Worm (Caenorhabditis elegans) whole organism, L4 larva: ENCODE data around the gene srsx-35.
A peak's percentile ranks its signal among the peaks of the same experiment; 100 is the strongest.

ENCODE experiments used
- D1046.2 ChIP-seq: fragments of 200-800 bp; sonication (Bioruptor generic); IDR thresholded peaks from 2 replicates; pipeline ENCODE4 v1.3.6; 2022; ENCODE audit warnings: missing genetic modification characterization, missing compliant biosample characterization
- Y105C5A.15 ChIP-seq: fragments of 200-800 bp; sonication (Bioruptor generic); IDR thresholded peaks from 2 replicates; pipeline ENCODE4 v1.3.6; 2022; ENCODE audit warnings: missing genetic modification characterization, missing compliant biosample characterization
- ZK337.2 ChIP-seq: fragments of 200-800 bp; sonication (Bioruptor generic); IDR thresholded peaks from 2 replicates; pipeline ENCODE4 v1.3.6; 2022; ENCODE audit warnings: missing genetic modification reagents, missing genetic modification characterization, missing compliant biosample characterization
- aha-1 ChIP-seq: fragments of 150-350 bp; peaks from one replicate; lab custom pipeline; 2014; ENCODE audit warnings: missing biosample characterization, missing genetic modification characterization
- aly-2 ChIP-seq: sonication (generic microtip); optimal IDR thresholded peaks from 2 replicates; lab custom pipeline; 2018; ENCODE audit warnings: missing biosample characterization, missing genetic modification characterization
- ceh-20 ChIP-seq: fragments of 200-800 bp; sonication (Bioruptor generic); IDR thresholded peaks from 2 replicates; pipeline ENCODE4 v1.3.6; 2022; ENCODE audit warnings: missing genetic modification reagents, missing genetic modification characterization, missing compliant biosample characterization
- ceh-32 ChIP-seq: sonication (generic microtip); optimal IDR thresholded peaks from 2 replicates; lab custom pipeline; 2016; ENCODE audit warnings: mild to moderate bottlenecking, missing genetic modification characterization, missing compliant biosample characterization; ENCODE audit not compliant: poor library complexity
- ctbp-1 ChIP-seq: fragments of 200-800 bp; sonication (Bioruptor generic); IDR thresholded peaks from 2 replicates; pipeline ENCODE4 v1.3.6; 2022; ENCODE audit warnings: missing genetic modification reagents, missing genetic modification characterization, missing compliant biosample characterization
- daf-16 ChIP-seq, 3 experiments: sonication (generic microtip); optimal IDR thresholded peaks; 2 replicates each; lab custom pipeline; 2016 to 2017; ENCODE audit warnings: missing genetic modification characterization in 3 of 3, missing genetic modification reagents in 3 of 3, mild to moderate bottlenecking in 2 of 3, missing compliant biosample characterization in 2 of 3, missing biosample characterization in 1 of 3, moderate library complexity in 1 of 3
- dmd-6 ChIP-seq: fragments of 200-800 bp; sonication (Bioruptor generic); IDR thresholded peaks from 2 replicates; pipeline ENCODE4 v1.3.6; 2022; ENCODE audit warnings: missing genetic modification reagents, missing genetic modification characterization, missing compliant biosample characterization
- dmd-8 ChIP-seq: fragments of 200-800 bp; sonication (Bioruptor generic); IDR thresholded peaks from 2 replicates; pipeline ENCODE4 v1.3.6; 2022; ENCODE audit warnings: missing genetic modification characterization, missing compliant biosample characterization
- dpl-1 ChIP-seq: fragments of 150-350 bp; optimal IDR thresholded peaks from 2 replicates; lab custom pipeline; 2014; ENCODE audit warnings: missing biosample characterization, missing genetic modification reagents, missing genetic modification characterization
- dve-1 ChIP-seq: sonication (generic microtip); optimal IDR thresholded peaks from 2 replicates; lab custom pipeline; 2017; ENCODE audit warnings: antibody characterized with exemption, mild to moderate bottlenecking, missing genetic modification characterization, missing compliant biosample characterization; ENCODE audit not compliant: insufficient read depth
- fos-1 ChIP-seq: fragments of 150-350 bp; optimal IDR thresholded peaks from 2 replicates; lab custom pipeline; 2014; ENCODE audit warnings: missing biosample characterization, missing genetic modification characterization
- gei-8 ChIP-seq: fragments of 200-800 bp; sonication (Bioruptor generic); optimal IDR thresholded peaks from 2 replicates; lab custom pipeline; 2018; ENCODE audit warnings: mild to moderate bottlenecking, missing genetic modification characterization, missing compliant biosample characterization
- hif-1 ChIP-seq, 2 experiments: sonication (generic microtip); optimal IDR thresholded peaks; 2 replicates each; lab custom pipeline; 2016 to 2017; ENCODE audit warnings: missing compliant biosample characterization in 2 of 2, missing genetic modification characterization in 2 of 2, missing genetic modification reagents in 2 of 2, missing genotype in 2 of 2, mild to moderate bottlenecking in 1 of 2
- hlh-11 ChIP-seq: fragments of 200-800 bp; sonication (Bioruptor generic); optimal IDR thresholded peaks from 2 replicates; lab custom pipeline; 2018; ENCODE audit warnings: mild to moderate bottlenecking, missing genetic modification characterization, missing compliant biosample characterization
- hlh-30 ChIP-seq: sonication (generic microtip); optimal IDR thresholded peaks from 2 replicates; lab custom pipeline; 2017; ENCODE audit warnings: antibody characterized with exemption, mild to moderate bottlenecking, missing genetic modification characterization, missing compliant biosample characterization; ENCODE audit not compliant: insufficient read depth
- hmg-1.1 ChIP-seq: fragments of 200-800 bp; sonication (Bioruptor generic); IDR thresholded peaks from 2 replicates; pipeline ENCODE4 v1.3.6; 2022; ENCODE audit warnings: missing genetic modification reagents, missing genetic modification characterization, missing compliant biosample characterization
- lin-1 ChIP-seq: fragments of 200-800 bp; sonication (Bioruptor generic); IDR thresholded peaks from 2 replicates; pipeline ENCODE4 v1.3.6; 2022; ENCODE audit warnings: missing genetic modification reagents, missing genetic modification characterization, missing compliant biosample characterization
- lin-29 ChIP-seq: fragments of 200-800 bp; sonication (Bioruptor generic); IDR thresholded peaks from 2 replicates; pipeline ENCODE4 v1.3.6; 2022; ENCODE audit warnings: missing genetic modification reagents, missing genetic modification characterization, missing compliant biosample characterization
- lsy-2 ChIP-seq, 2 experiments: fragments of 150-350 bp in 1 of 2; sonication (generic microtip) in 1 of 2; optimal IDR thresholded peaks; 2 replicates each; lab custom pipeline; 2014 to 2017; ENCODE audit warnings: missing biosample characterization in 2 of 2, missing genetic modification characterization in 2 of 2
- madf-5 ChIP-seq, 2 experiments: fragments of 200-800 bp; sonication (Bioruptor generic); IDR thresholded peaks; 2 replicates each; pipeline ENCODE4 v1.3.6; 2022; ENCODE audit warnings: missing compliant biosample characterization in 2 of 2, missing genetic modification characterization in 2 of 2
- mdl-1 ChIP-seq, 2 experiments: fragments of 150-350 bp in 1 of 2; sonication (generic microtip) in 1 of 2; optimal IDR thresholded peaks; 2 replicates each; lab custom pipeline; 2014 to 2017; ENCODE audit warnings: missing biosample characterization in 2 of 2, missing genetic modification characterization in 2 of 2
- mdt-29 ChIP-seq: fragments of 200-800 bp; sonication (Bioruptor generic); IDR thresholded peaks from 2 replicates; pipeline ENCODE4 v1.3.6; 2022; ENCODE audit warnings: missing genetic modification reagents, missing genetic modification characterization, missing compliant biosample characterization
- mep-1 ChIP-seq: fragments of 150-350 bp; sonication (generic microtip); optimal IDR thresholded peaks from 3 replicates; lab custom pipeline; 2014; ENCODE audit warnings: missing biosample characterization, missing genetic modification characterization
- mes-2 ChIP-seq: sonication (generic microtip); optimal IDR thresholded peaks from 2 replicates; lab custom pipeline; 2016; ENCODE audit warnings: missing genotype, mild to moderate bottlenecking, missing genetic modification characterization, missing compliant biosample characterization; ENCODE audit not compliant: poor library complexity, severe bottlenecking
- mxl-3 ChIP-seq: fragments of 200-800 bp; sonication (Bioruptor generic); optimal IDR thresholded peaks from 2 replicates; lab custom pipeline; 2018; ENCODE audit warnings: mild to moderate bottlenecking, missing genetic modification characterization, missing compliant biosample characterization
- nhr-10 ChIP-seq: fragments of 150-350 bp; optimal IDR thresholded peaks from 2 replicates; lab custom pipeline; 2014; ENCODE audit warnings: missing biosample characterization, missing genetic modification characterization
- nhr-102 ChIP-seq: sonication (generic microtip); optimal IDR thresholded peaks from 2 replicates; lab custom pipeline; 2016; ENCODE audit warnings: mild to moderate bottlenecking, missing genetic modification characterization, moderate library complexity, missing compliant biosample characterization
- nhr-11 ChIP-seq: fragments of 150-350 bp; optimal IDR thresholded peaks from 2 replicates; lab custom pipeline; 2014; ENCODE audit warnings: missing biosample characterization, missing genetic modification characterization
- nhr-111 ChIP-seq: fragments of 200-800 bp; sonication (Bioruptor generic); optimal IDR thresholded peaks from 2 replicates; lab custom pipeline; 2018; ENCODE audit warnings: mild to moderate bottlenecking, missing genetic modification characterization, missing compliant biosample characterization
- nhr-237 ChIP-seq: sonication (generic microtip); optimal IDR thresholded peaks from 2 replicates; lab custom pipeline; 2017; ENCODE audit warnings: missing biosample characterization, missing genetic modification characterization
- nhr-28 ChIP-seq: fragments of 150-350 bp; optimal IDR thresholded peaks from 2 replicates; lab custom pipeline; 2014; ENCODE audit warnings: missing biosample characterization, missing genetic modification characterization
- nhr-77 ChIP-seq: fragments of 150-350 bp; optimal IDR thresholded peaks from 2 replicates; lab custom pipeline; 2014; ENCODE audit warnings: missing biosample characterization, missing genetic modification characterization
- rbr-2 ChIP-seq: sonication (generic microtip); optimal IDR thresholded peaks from 2 replicates; lab custom pipeline; 2016; ENCODE audit warnings: missing genotype, missing genetic modification characterization, missing compliant biosample characterization
- saeg-2 ChIP-seq: fragments of 200-800 bp; sonication (Bioruptor generic); IDR thresholded peaks from 2 replicates; pipeline ENCODE4 v1.3.6; 2022; ENCODE audit warnings: missing genetic modification reagents, missing genetic modification characterization, missing compliant biosample characterization
- sdz-12 ChIP-seq: fragments of 200-800 bp; sonication (Bioruptor generic); optimal IDR thresholded peaks from 2 replicates; lab custom pipeline; 2018; ENCODE audit warnings: mild to moderate bottlenecking, missing genetic modification characterization, missing compliant biosample characterization
- snpc-1.2 ChIP-seq: fragments of 200-800 bp; sonication (Bioruptor generic); IDR thresholded peaks from 2 replicates; pipeline ENCODE4 v1.3.6; 2022; ENCODE audit warnings: missing genetic modification reagents, missing genetic modification characterization, missing compliant biosample characterization
- unc-130 ChIP-seq: sonication (generic microtip); optimal IDR thresholded peaks from 2 replicates; lab custom pipeline; 2016; ENCODE audit warnings: missing genetic modification reagents, missing genetic modification characterization, missing compliant biosample characterization
- unc-62 ChIP-seq, 3 experiments: fragments of 150-350 bp in 1 of 3; sonication (generic microtip); optimal IDR thresholded peaks in 2 of 3; peaks in 1 of 3; 1 replicate in 1 of 3; 2 replicates in 2 of 3; lab custom pipeline; 2014 to 2017; ENCODE audit warnings: missing biosample characterization in 3 of 3, missing genetic modification characterization in 3 of 3, missing genetic modification reagents in 3 of 3, missing genotype in 1 of 3
- zag-1 ChIP-seq: fragments of 150-350 bp; optimal IDR thresholded peaks from 2 replicates; lab custom pipeline; 2014; ENCODE audit warnings: missing biosample characterization, missing genetic modification characterization
- zip-2 ChIP-seq: fragments of 150-350 bp; optimal IDR thresholded peaks from 2 replicates; lab custom pipeline; 2014; ENCODE audit warnings: missing biosample characterization, missing genetic modification characterization

srsx-35 gene

ce11 chrV:20710156-20710555 lies 28.9 kb downstream of the srsx-35 start:
- peak; percentile 23; the same call in 1 of the 2 replicates for TF ChIP-seq hmg-1.1 (GFP tag; lab: Robert Waterston, UW)
- peak in 1 of 2 experiments; percentile 95 for TF ChIP-seq hif-1 (tag; optimal IDR thresholded peaks at IDR 0.05; lab: Kevin White, UChicago)
- TF ChIP-seq hlh-11 (tag; lab: Kevin White, UChicago) = peak; percentile 34
- TF ChIP-seq rbr-2 (tag; lab: Kevin White, UChicago) = no peak
- TF ChIP-seq gei-8 (GFP tag; lab: Kevin White, UChicago) = no peak
- TF ChIP-seq hlh-30 (tag; lab: Kevin White, UChicago) = peak; percentile 79
- TF ChIP-seq lsy-2 (tag; optimal IDR thresholded peaks at IDR 0.05; lab: Kevin White, UChicago) = peak in 1 of 2 experiments; percentile 32
- peak; percentile 99 for TF ChIP-seq aha-1 (tag; lab: Kevin White, UChicago)
- no peak for TF ChIP-seq dmd-6 (GFP tag; lab: Robert Waterston, UW)

DNA sequence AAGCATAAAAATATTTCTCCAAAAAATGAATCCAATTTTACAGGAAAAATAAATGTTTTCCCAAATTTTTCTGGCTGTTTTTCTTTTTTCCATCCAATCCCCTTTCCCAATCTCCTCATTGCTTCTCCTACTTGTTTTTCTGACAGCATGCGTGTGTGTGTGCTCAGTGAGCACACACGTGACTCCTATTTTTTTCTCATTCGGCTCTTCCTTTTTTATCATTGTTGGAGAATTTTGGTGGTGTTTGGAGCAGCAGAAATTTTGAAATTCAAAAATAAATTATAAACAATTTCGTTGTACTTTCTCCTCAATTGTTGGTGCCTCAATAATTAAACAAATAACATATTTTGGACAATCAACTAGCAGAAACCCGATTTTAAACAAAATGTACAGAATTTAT lies 29.4 kb downstream of the srsx-35 start:
- TF ChIP-seq mdl-1 (tag; optimal IDR thresholded peaks at IDR 0.05; lab: Kevin White, UChicago) = peak in 1 of 2 experiments; percentile 61
- TF ChIP-seq mdt-29 (GFP tag; lab: Robert Waterston, UW) = no peak
- peak; percentile 22 for TF ChIP-seq dve-1
- TF ChIP-seq lin-29 (GFP tag; lab: Robert Waterston, UW) = no peak
- TF ChIP-seq mxl-3 (GFP tag; lab: Kevin White, UChicago) = no peak
- no peak for TF ChIP-seq nhr-77 (tag; lab: Kevin White, UChicago)
- no peak for TF ChIP-seq rbr-2 (tag; lab: Kevin White, UChicago)
- TF ChIP-seq D1046.2 = no peak
- peak; percentile 71 for TF ChIP-seq hlh-30 (tag; lab: Kevin White, UChicago)
- TF ChIP-seq zip-2 (tag; lab: Kevin White, UChicago) = no peak
- TF ChIP-seq zag-1 (tag; lab: Kevin White, UChicago) = no peak
- no peak for TF ChIP-seq nhr-237 (tag; lab: Kevin White, UChicago)
- TF ChIP-seq nhr-10 (tag; lab: Kevin White, UChicago) = no peak
- TF ChIP-seq aha-1 (tag; lab: Kevin White, UChicago) = peak; percentile 81
- TF ChIP-seq madf-5 (GFP tag; IDR thresholded peaks at IDR 0.05; lab: Robert Waterston, UW) = no peak
- TF ChIP-seq aly-2 (tag; lab: Kevin White, UChicago) = no peak
- no peak for TF ChIP-seq nhr-28 (tag; lab: Kevin White, UChicago)
- TF ChIP-seq ZK337.2 (GFP tag; lab: Robert Waterston, UW) = no peak
- no peak for TF ChIP-seq ctbp-1 (GFP tag; lab: Robert Waterston, UW)
- no peak for TF ChIP-seq snpc-1.2 (GFP tag; lab: Robert Waterston, UW)
- TF ChIP-seq Y105C5A.15 (GFP tag; lab: Robert Waterston, UW) = no peak
- no peak for TF ChIP-seq lin-1 (GFP tag; lab: Robert Waterston, UW)
- no peak for TF ChIP-seq dmd-8
- TF ChIP-seq nhr-102 = no peak

DNA sequence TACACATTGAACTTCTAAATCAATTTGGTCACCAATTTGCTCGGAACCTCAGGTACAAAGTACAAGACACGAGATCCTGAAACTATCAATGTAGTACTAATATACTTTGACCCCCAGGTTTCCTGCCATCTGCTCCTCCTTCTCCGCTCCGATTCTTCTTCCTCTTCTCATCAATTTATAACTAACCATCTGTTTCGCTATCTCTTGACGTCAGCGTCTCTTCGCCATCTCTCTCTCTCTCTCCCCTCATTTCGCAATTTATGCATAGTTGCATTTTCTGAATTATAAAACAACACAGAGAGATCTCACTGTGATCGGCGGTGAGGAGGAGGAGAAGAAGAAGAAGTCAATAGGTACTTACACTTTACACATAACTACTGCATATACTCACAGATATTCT lies 30.5 kb downstream of the srsx-35 start:
- no peak for TF ChIP-seq unc-130 (GFP tag; lab: Kevin White, UChicago)
- TF ChIP-seq nhr-77 (tag; lab: Kevin White, UChicago) = no peak
- TF ChIP-seq daf-16 (GFP tag; optimal IDR thresholded peaks at IDR 0.05; lab: Kevin White, UChicago) = no peak
- peak; percentile 20 for TF ChIP-seq daf-16 (tag; optimal IDR thresholded peaks at IDR 0.05; lab: Kevin White, UChicago)
- peak in 1 of 2 experiments; percentile 15 for TF ChIP-seq unc-62 (GFP tag; optimal IDR thresholded peaks at IDR 0.05 in 1 of 2; lab: Kevin White, UChicago)
- no peak for TF ChIP-seq unc-62 (tag; optimal IDR thresholded peaks at IDR 0.05; lab: Kevin White, UChicago)
- peak; percentile 38 for TF ChIP-seq mes-2 (tag; lab: Kevin White, UChicago)
- TF ChIP-seq hlh-11 (tag; lab: Kevin White, UChicago) = peak; percentile 32
- TF ChIP-seq sdz-12 = no peak
- TF ChIP-seq nhr-28 (tag; lab: Kevin White, UChicago) = peak; percentile 40
- no peak for TF ChIP-seq aly-2 (tag; lab: Kevin White, UChicago)
- TF ChIP-seq saeg-2 (GFP tag; lab: Robert Waterston, UW) = no peak
- peak; percentile 39 for TF ChIP-seq nhr-11 (tag; lab: Kevin White, UChicago)
- no peak for TF ChIP-seq fos-1 (tag; lab: Kevin White, UChicago)
- no peak for TF ChIP-seq zip-2 (tag; lab: Kevin White, UChicago)
- peak; percentile 10 for TF ChIP-seq dpl-1 (GFP tag; lab: Kevin White, UChicago)
- TF ChIP-seq nhr-111 (GFP tag; lab: Kevin White, UChicago) = no peak
- TF ChIP-seq mep-1 = peak; percentile 32
- peak in 1 of 2 experiments; percentile 49 for TF ChIP-seq lsy-2 (tag; optimal IDR thresholded peaks at IDR 0.05; lab: Kevin White, UChicago)
- no peak for TF ChIP-seq ceh-32 (tag; lab: Kevin White, UChicago)
- TF ChIP-seq mdl-1 (tag; optimal IDR thresholded peaks at IDR 0.05; lab: Kevin White, UChicago) = no peak
- peak; percentile 41; the same call in 1 of the 2 replicates for TF ChIP-seq ceh-20 (GFP tag; lab: Robert Waterston, UW)
- TF ChIP-seq ctbp-1 (GFP tag; lab: Robert Waterston, UW) = 0 out of 2 replicates have a peak, but pooled peaks have one; percentile 8
- TF ChIP-seq dmd-6 (GFP tag; lab: Robert Waterston, UW) = peak; percentile 49; the same call in 1 of the 2 replicates
